Worm (Caenorhabditis elegans): ENCODE measurements around the gene C06A1.6.
A peak's percentile ranks its signal among the peaks of the same experiment; 100 is the strongest.

Gene C06A1.6

ce11 chrII:10553377-10554045 is 11.0 kb downstream of the C06A1.6 start:
- TF ChIP-seq nhr-43 (tag; optimal IDR thresholded peaks at IDR 0.05; ENCODE audit: poor library complexity, severe bottlenecking): no peak
- no peak for TF ChIP-seq lin-15B (tag; optimal IDR thresholded peaks at IDR 0.05)
- peak; percentile 13 for TF ChIP-seq nfya-1 (tag; optimal IDR thresholded peaks at IDR 0.05; ENCODE audit: insufficient read depth)
- peak; percentile 90 for TF ChIP-seq ama-1 (optimal IDR thresholded peaks at IDR 0.05)
- no peak for TF ChIP-seq daf-12 (tag; optimal IDR thresholded peaks at IDR 0.05)
- no peak for TF ChIP-seq elt-2 (tag; optimal IDR thresholded peaks at IDR 0.05)
- peak; percentile 54 for TF ChIP-seq lsy-12 (tag; optimal IDR thresholded peaks at IDR 0.05)

ce11 chrII:10551985-10552736 is 12.3 kb downstream of the C06A1.6 start:
- TF ChIP-seq jun-1 (tag; optimal IDR thresholded peaks at IDR 0.05) (peak; percentile 98), R02D3.7 (tag; optimal IDR thresholded peaks at IDR 0.05) (peak; percentile 75), egl-5 (tag; optimal IDR thresholded peaks at IDR 0.05) (peak; percentile 97), zag-1 (tag; optimal IDR thresholded peaks at IDR 0.05) (peak; percentile 25), nhr-43 (tag; optimal IDR thresholded peaks at IDR 0.05; ENCODE audit: poor library complexity, severe bottlenecking) (peak; percentile 90), ztf-4 (tag; optimal IDR thresholded peaks at IDR 0.05) (peak; percentile 84), fkh-10 (GFP tag; optimal IDR thresholded peaks at IDR 0.05) (peak; percentile 95), lin-15B (tag; optimal IDR thresholded peaks at IDR 0.05) (peak; percentile 71), ceh-16 (tag; optimal IDR thresholded peaks at IDR 0.05) (no peak), pqm-1 (tag; optimal IDR thresholded peaks at IDR 0.05) (peak; percentile 49), lsy-12 (tag; optimal IDR thresholded peaks at IDR 0.05) (peak; percentile 78), eor-1 (tag; optimal IDR thresholded peaks at IDR 0.05) (peak; percentile 29 to 80), nhr-67 (tag; optimal IDR thresholded peaks at IDR 0.05) (no peak), ceh-82 (tag; optimal IDR thresholded peaks at IDR 0.05) (peak; percentile 74), unc-62 (GFP tag; optimal IDR thresholded peaks at IDR 0.05) (peak; percentile 79), aly-2 (tag; optimal IDR thresholded peaks at IDR 0.05) (peak; percentile 20), mml-1 (tag; optimal IDR thresholded peaks at IDR 0.05) (no peak), snpc-4 (tag; optimal IDR thresholded peaks at IDR 0.05) (peak; percentile 83), nhr-237 (tag; optimal IDR thresholded peaks at IDR 0.05) (no peak), nfya-1 (tag; optimal IDR thresholded peaks at IDR 0.05; ENCODE audit: insufficient read depth) (peak; percentile 95), nhr-23 (tag; optimal IDR thresholded peaks at IDR 0.05) (peak; percentile 99), nhr-28 (tag; optimal IDR thresholded peaks at IDR 0.05) (peak; percentile 11), pha-4 (tag; optimal IDR thresholded peaks at IDR 0.05) (peak; percentile 98), fos-1 (tag; optimal IDR thresholded peaks at IDR 0.05) (no peak), nhr-76 (tag; optimal IDR thresholded peaks at IDR 0.05) (peak; percentile 57), nhr-11 (tag; optimal IDR thresholded peaks at IDR 0.05) (peak; percentile 98), elt-1 (tag; optimal IDR thresholded peaks at IDR 0.05) (peak; percentile 38), nhr-25 (tag; optimal IDR thresholded peaks at IDR 0.05) (peak; percentile 96), fkh-2 (tag; optimal IDR thresholded peaks at IDR 0.05) (no peak), elt-3 (tag; optimal IDR thresholded peaks at IDR 0.05) (peak in 2 of 3 experiments; percentile 19 to 48), ZK546.5 (tag; optimal IDR thresholded peaks at IDR 0.05) (no peak), daf-12 (tag; optimal IDR thresholded peaks at IDR 0.05) (peak; percentile 13), elt-2 (tag; optimal IDR thresholded peaks at IDR 0.05) (peak; percentile 56), nhr-77 (tag; optimal IDR thresholded peaks at IDR 0.05) (peak; percentile 48), ceh-28 (tag; optimal IDR thresholded peaks at IDR 0.05) (peak; percentile 86), ama-1 (optimal IDR thresholded peaks at IDR 0.05) (peak; percentile 95), unc-39 (tag; optimal IDR thresholded peaks at IDR 0.05) (no peak), hmg-11 (tag; optimal IDR thresholded peaks at IDR 0.05) (peak; percentile 87), tbx-2 (tag; optimal IDR thresholded peaks at IDR 0.05) (peak; percentile 84), sea-2 (GFP tag; optimal IDR thresholded peaks at IDR 0.05) (no peak), lin-39 (tag; optimal IDR thresholded peaks at IDR 0.05) (peak; percentile 80), nhr-12 (tag; optimal IDR thresholded peaks at IDR 0.05) (no peak), ztf-11 (tag; optimal IDR thresholded peaks at IDR 0.05) (no peak), ceh-9 (tag; optimal IDR thresholded peaks at IDR 0.05) (no peak), egl-27 (tag; optimal IDR thresholded peaks at IDR 0.05) (peak; percentile 72), mdl-1 (tag; optimal IDR thresholded peaks at IDR 0.05) (peak; percentile 84), skn-1 (tag; optimal IDR thresholded peaks at IDR 0.05) (peak; percentile 62)
